Fruit fly (Drosophila melanogaster) whole organism, embryonic: ENCODE results near the gene Nf1.

Experiments
- Bdp1 ChIP-seq: fragments of 200-800 bp; sonication (Bioruptor generic); optimal IDR thresholded peaks from 3 replicates; lab custom pipeline; 2016; ENCODE audit warnings: missing biosample characterization, missing genetic modification characterization
- CG10959 ChIP-seq: fragments of 200-800 bp; sonication (Bioruptor generic); IDR thresholded peaks from 2 replicates; pipeline ENCODE4 v1.3.6; 2022; ENCODE audit warnings: missing biosample characterization, missing genetic modification characterization
- CG11247 ChIP-seq: fragments of 200-800 bp; sonication (Bioruptor generic); IDR thresholded peaks from 2 replicates; pipeline ENCODE4 v1.3.6; 2022; ENCODE audit warnings: missing biosample characterization, missing genetic modification characterization
- CG11723 ChIP-seq: fragments of 200-800 bp; sonication (Bioruptor generic); optimal IDR thresholded peaks from 2 replicates; lab custom pipeline; 2017; ENCODE audit warnings: missing biosample characterization, mild to moderate bottlenecking, missing genetic modification characterization
- CG13775 ChIP-seq: fragments of 200-800 bp; sonication (Bioruptor generic); optimal IDR thresholded peaks from 3 replicates; lab custom pipeline; 2017; ENCODE audit warnings: missing biosample characterization, mild to moderate bottlenecking, missing genetic modification characterization
- CG14860 ChIP-seq: fragments of 200-800 bp; sonication (Bioruptor generic); IDR thresholded peaks from 3 replicates; pipeline ENCODE4 v1.3.6; 2022; ENCODE audit warnings: missing biosample characterization, missing genetic modification characterization; ENCODE audit not compliant: partially characterized antibody
- CG1529 ChIP-seq: fragments of 200-800 bp; sonication (Bioruptor generic); optimal IDR thresholded peaks from 3 replicates; lab custom pipeline; 2018; ENCODE audit warnings: missing biosample characterization, missing genetic modification characterization
- CG15479 ChIP-seq: fragments of 200-800 bp; sonication (Bioruptor generic); optimal IDR thresholded peaks from 3 replicates; lab custom pipeline; 2019; ENCODE audit warnings: missing biosample characterization, mild to moderate bottlenecking, missing genetic modification characterization, moderate library complexity
- CG16813 ChIP-seq: fragments of 200-800 bp; sonication (Bioruptor generic); IDR thresholded peaks from 3 replicates; pipeline ENCODE4 v1.3.6; 2022; ENCODE audit warnings: missing biosample characterization, missing genetic modification characterization; ENCODE audit not compliant: partially characterized antibody
- CG32767 ChIP-seq: fragments of 200-800 bp; sonication (Bioruptor generic); IDR thresholded peaks from 2 replicates; pipeline ENCODE4 v1.3.6; 2022; ENCODE audit warnings: missing biosample characterization, missing genetic modification characterization
- CG3726 ChIP-seq: fragments of 200-800 bp; sonication (Bioruptor generic); IDR thresholded peaks from 3 replicates; pipeline ENCODE4, ENCODE4 v1.3.6; 2022; ENCODE audit warnings: missing biosample characterization, missing genetic modification characterization
- CG4282 ChIP-seq: fragments of 200-800 bp; sonication (Bioruptor generic); optimal IDR thresholded peaks from 2 replicates; lab custom pipeline; 2016; ENCODE audit warnings: missing biosample characterization, missing genetic modification characterization
- CG43689 ChIP-seq: fragments of 200-800 bp; sonication (Bioruptor generic); IDR thresholded peaks from 2 replicates; pipeline ENCODE4 v1.3.6; 2022; ENCODE audit warnings: missing biosample characterization, missing genetic modification characterization
- CG8290 ChIP-seq, 3 experiments: fragments of 200-800 bp; sonication (Bioruptor generic); optimal IDR thresholded peaks; 2 replicates each; lab custom pipeline; 2016 to 2019; ENCODE audit warnings: missing biosample characterization in 3 of 3, missing genetic modification characterization in 3 of 3, mild to moderate bottlenecking in 2 of 3, moderate library complexity in 1 of 3
- CG9609 ChIP-seq: fragments of 200-800 bp; sonication (Bioruptor generic); optimal IDR thresholded peaks from 3 replicates; lab custom pipeline; 2016; ENCODE audit warnings: missing biosample characterization, missing genetic modification characterization
- CTCF ChIP-seq: fragments of 200-800 bp; sonication (Bioruptor generic); optimal IDR thresholded peaks from 2 replicates; lab custom pipeline; 2017; ENCODE audit warnings: missing biosample characterization, mild to moderate bottlenecking, missing genetic modification characterization, moderate library complexity
- Dref ChIP-seq: fragments of 200-800 bp; sonication (Bioruptor generic); IDR thresholded peaks from 2 replicates; pipeline ENCODE4 v1.3.6; 2022; ENCODE audit warnings: missing biosample characterization, missing genetic modification characterization
- Ets65A ChIP-seq: fragments of 200-800 bp; sonication (Bioruptor generic); peaks from one replicate; lab custom pipeline; 2016; ENCODE audit warnings: missing biosample characterization, missing genetic modification characterization
- Gsc ChIP-seq: fragments of 200-800 bp; sonication (Bioruptor generic); IDR thresholded peaks from 2 replicates; pipeline ENCODE4 v1.3.6; 2022; ENCODE audit warnings: missing biosample characterization, missing genetic modification characterization
- HHEX ChIP-seq: fragments of 200-800 bp; sonication (Bioruptor generic); optimal IDR thresholded peaks from 3 replicates; lab custom pipeline; 2017; ENCODE audit warnings: missing biosample characterization, mild to moderate bottlenecking, missing genetic modification characterization, missing genetic modification reagents
- HmgZ ChIP-seq: fragments of 200-800 bp; sonication (Bioruptor generic); optimal IDR thresholded peaks from 2 replicates; lab custom pipeline; 2018; ENCODE audit warnings: missing biosample characterization, mild to moderate bottlenecking, missing genetic modification characterization
- Hr39 ChIP-seq: fragments of >200 bp; optimal IDR thresholded peaks from 2 replicates; lab custom pipeline; 2017
- Jarid2 ChIP-seq: fragments of 200-800 bp; sonication (Bioruptor generic); optimal IDR thresholded peaks from 3 replicates; lab custom pipeline; 2017; ENCODE audit warnings: mild to moderate bottlenecking, missing biosample characterization, missing genetic modification reagents, missing genetic modification characterization
- Mes4 ChIP-seq: fragments of 200-800 bp; sonication (Bioruptor generic); optimal IDR thresholded peaks from 2 replicates; lab custom pipeline; 2016; ENCODE audit warnings: missing biosample characterization, missing genetic modification characterization
- Mrtf ChIP-seq: fragments of 200-800 bp; sonication (Bioruptor generic); IDR thresholded peaks from 3 replicates; pipeline ENCODE4 v1.3.6; 2022; ENCODE audit warnings: missing biosample characterization, missing genetic modification characterization
- NfI ChIP-seq: fragments of 200-800 bp; sonication (Bioruptor generic); optimal IDR thresholded peaks from 3 replicates; lab custom pipeline; 2018; ENCODE audit warnings: missing biosample characterization, mild to moderate bottlenecking, missing genetic modification characterization, moderate library complexity
- Tbp ChIP-seq: fragments of >200 bp; optimal IDR thresholded peaks from 2 replicates; lab custom pipeline; 2018; ENCODE audit warnings: missing biosample characterization, missing genetic modification characterization
- chm ChIP-seq: fragments of 200-800 bp; sonication (Bioruptor generic); IDR thresholded peaks from 2 replicates; pipeline ENCODE4 v1.3.6; 2022; ENCODE audit warnings: missing biosample characterization, missing genetic modification characterization
- crp ChIP-seq, 2 experiments: fragments of 200-800 bp; sonication (Bioruptor generic); optimal IDR thresholded peaks; 2 replicates in 1 of 2; 3 replicates in 1 of 2; lab custom pipeline; 2017; ENCODE audit warnings: missing biosample characterization in 2 of 2, missing genetic modification characterization in 2 of 2, mild to moderate bottlenecking in 1 of 2, moderate library complexity in 1 of 2
- dati ChIP-seq: fragments of 200-800 bp; sonication (Bioruptor generic); IDR thresholded peaks from 2 replicates; pipeline ENCODE4 v1.3.6; 2022; ENCODE audit warnings: missing biosample characterization, missing genetic modification characterization
- dimm ChIP-seq: fragments of 200-800 bp; sonication (Bioruptor generic); IDR thresholded peaks from 2 replicates; pipeline ENCODE4 v1.3.6; 2022; ENCODE audit warnings: missing biosample characterization, missing genetic modification characterization
- dmrt11E ChIP-seq: fragments of 200-800 bp; sonication (Bioruptor generic); optimal IDR thresholded peaks from 3 replicates; lab custom pipeline; 2018; ENCODE audit warnings: missing biosample characterization, mild to moderate bottlenecking, missing genetic modification characterization, moderate library complexity
- en ChIP-seq: fragments of 200-800 bp; sonication (Bioruptor generic); optimal IDR thresholded peaks from 2 replicates; lab custom pipeline; 2016; ENCODE audit warnings: missing biosample characterization, missing genetic modification characterization
- gro ChIP-seq: fragments of 200-800 bp; sonication (Bioruptor generic); optimal IDR thresholded peaks from 2 replicates; lab custom pipeline; 2016; ENCODE audit warnings: missing biosample characterization, missing genetic modification characterization
- gsb ChIP-seq: fragments of 200-800 bp; sonication (Bioruptor generic); IDR thresholded peaks from 2 replicates; pipeline ENCODE4 v1.3.6; 2022; ENCODE audit warnings: missing biosample characterization, missing genetic modification characterization
- insv ChIP-seq, 2 experiments: fragments of 200-800 bp; sonication (Bioruptor generic); optimal IDR thresholded peaks; 3 replicates each; lab custom pipeline; 2016 to 2018; ENCODE audit warnings: missing biosample characterization in 2 of 2, missing genetic modification characterization in 2 of 2
- jigr1 ChIP-seq: fragments of 200-800 bp; sonication (Bioruptor generic); IDR thresholded peaks from 3 replicates; pipeline ENCODE4 v1.3.6; 2022; ENCODE audit warnings: missing biosample characterization, missing genetic modification characterization
- jing ChIP-seq: fragments of 200-800 bp; sonication (Bioruptor generic); optimal IDR thresholded peaks from 2 replicates; lab custom pipeline; 2018; ENCODE audit warnings: missing biosample characterization, mild to moderate bottlenecking, missing genetic modification characterization
- lov ChIP-seq, 2 experiments: fragments of 200-800 bp in 1 of 2; fragments of >200 bp in 1 of 2; sonication (Bioruptor generic) in 1 of 2; IDR thresholded peaks in 1 of 2; optimal IDR thresholded peaks in 1 of 2; 2 replicates in 1 of 2; 3 replicates in 1 of 2; pipeline versions ENCODE4 v1.3.6 to Lab custom; 2017 to 2022; ENCODE audit warnings: missing biosample characterization in 1 of 2, missing genetic modification characterization in 1 of 2
- onecut ChIP-seq: fragments of 200-800 bp; sonication (Bioruptor generic); IDR thresholded peaks from 2 replicates; pipeline ENCODE4 v1.3.6; 2022; ENCODE audit warnings: missing biosample characterization, missing genetic modification characterization
- pb ChIP-seq: fragments of 200-800 bp; sonication (Bioruptor generic); optimal IDR thresholded peaks from 3 replicates; lab custom pipeline; 2016; ENCODE audit warnings: missing biosample characterization, missing genetic modification characterization
- pho ChIP-seq: fragments of 200-800 bp; sonication (Bioruptor generic); optimal IDR thresholded peaks from 2 replicates; lab custom pipeline; 2016; ENCODE audit warnings: missing biosample characterization, missing genetic modification characterization
- schlank ChIP-seq: fragments of 200-800 bp; sonication (Bioruptor generic); optimal IDR thresholded peaks from 2 replicates; lab custom pipeline; 2018; ENCODE audit warnings: missing biosample characterization, mild to moderate bottlenecking, missing genetic modification characterization
- sens-2 ChIP-seq: fragments of 200-800 bp; sonication (Bioruptor generic); IDR thresholded peaks from 2 replicates; pipeline ENCODE4 v1.3.6; 2022; ENCODE audit warnings: missing biosample characterization, missing genetic modification characterization
- sima ChIP-seq: fragments of 200-800 bp; sonication (Bioruptor generic); optimal IDR thresholded peaks from 2 replicates; lab custom pipeline; 2016; ENCODE audit warnings: missing biosample characterization, missing genetic modification characterization
- sqz ChIP-seq: fragments of 200-800 bp; sonication (Bioruptor generic); optimal IDR thresholded peaks from 3 replicates; lab custom pipeline; 2018; ENCODE audit warnings: missing biosample characterization, mild to moderate bottlenecking, missing genetic modification characterization
- tin ChIP-seq: fragments of 200-800 bp; sonication (Bioruptor generic); optimal IDR thresholded peaks from 3 replicates; lab custom pipeline; 2016; ENCODE audit warnings: missing biosample characterization, missing genetic modification characterization
- wor ChIP-seq: fragments of 200-800 bp; sonication (Bioruptor generic); IDR thresholded peaks from 2 replicates; pipeline ENCODE4 v1.3.6; 2022; ENCODE audit warnings: missing biosample characterization, missing genetic modification characterization
- zfh2 ChIP-seq: fragments of 200-800 bp; sonication (Bioruptor generic); optimal IDR thresholded peaks from 2 replicates; lab custom pipeline; 2016; ENCODE audit warnings: missing biosample characterization, missing genetic modification characterization

Gene Nf1

DNA sequence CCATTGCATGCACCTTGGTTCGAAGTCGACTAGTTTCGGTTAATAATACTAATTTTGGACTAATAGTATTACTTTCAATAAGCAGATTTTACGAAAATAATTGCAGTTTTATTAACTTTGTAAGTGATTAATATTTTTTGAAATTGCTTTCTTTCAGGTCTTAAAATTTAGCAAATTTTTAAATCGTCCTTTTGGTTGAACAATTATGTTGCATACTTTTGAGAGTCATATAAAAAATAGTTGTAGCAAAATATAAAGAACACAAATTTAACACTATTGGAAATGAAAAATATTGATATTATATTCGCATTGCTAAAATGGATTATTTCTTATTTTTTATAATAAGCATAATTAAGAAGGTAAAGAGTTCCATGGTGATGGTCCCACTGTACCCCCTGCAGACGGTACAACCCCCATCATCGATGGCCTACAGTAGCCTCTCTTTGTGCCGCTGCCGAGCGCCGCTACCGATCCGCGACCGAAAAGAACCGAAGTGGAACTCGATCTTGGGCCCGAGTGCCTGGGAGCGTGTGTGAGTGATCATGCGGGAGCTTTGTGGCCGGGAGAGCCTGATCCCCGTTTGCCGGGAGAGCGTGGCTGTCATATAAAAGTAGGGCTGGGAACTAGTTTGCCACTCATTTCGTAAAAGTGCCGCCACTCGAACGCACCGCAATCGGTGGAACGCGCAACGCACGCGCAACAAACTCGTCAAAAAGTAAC, 38.5 kb downstream of the Nf1 start (continued):
- TF ChIP-seq Mrtf (GFP tag; lab: Robert Waterston, UW): 0 out of 3 replicates have a peak, but pooled peaks have one; percentile 64
- TF ChIP-seq CG43689 (GFP tag; lab: Robert Waterston, UW): 0 out of 2 replicates have a peak, but pooled peaks have one; percentile 16
- TF ChIP-seq CG8290 (GFP tag; optimal IDR thresholded peaks at IDR 0.05; lab: Kevin White, UChicago): peak; percentile 95
- peak; percentile 59 to 97 for TF ChIP-seq CG8290 (tag; optimal IDR thresholded peaks at IDR 0.05; lab: Kevin White, UChicago)
- TF ChIP-seq CG3726: peak; percentile 71; the same call in 2 of the 3 replicates
- TF ChIP-seq Hr39 (lab: Kevin White, UChicago): no peak
- peak; percentile 74 for TF ChIP-seq Jarid2 (GFP tag; lab: Kevin White, UChicago)
- peak; percentile 99 for TF ChIP-seq dmrt11E
- TF ChIP-seq Dref (GFP tag; lab: Robert Waterston, UW): no peak
- no peak for TF ChIP-seq lov (optimal IDR thresholded peaks at IDR 0.05; lab: Kevin White, UChicago)
- TF ChIP-seq lov (GFP tag; IDR thresholded peaks at IDR 0.05; lab: Robert Waterston, UW): 0 out of 3 replicates have a peak, but pooled peaks have one; percentile 38
- peak; percentile 29 for TF ChIP-seq gro (GFP tag; lab: Kevin White, UChicago)
- peak; percentile 49; the same call in 2 of the 3 replicates for TF ChIP-seq CG14860 (GFP tag; lab: Robert Waterston, UW)
- TF ChIP-seq CG11723 (GFP tag; lab: Kevin White, UChicago): peak; percentile 95
- peak; percentile 79 for TF ChIP-seq CG9609 (GFP tag; lab: Kevin White, UChicago)
- TF ChIP-seq CG10959 (GFP tag; lab: Robert Waterston, UW): peak; percentile 71
- TF ChIP-seq sima (GFP tag; lab: Kevin White, UChicago): peak; percentile 59
- peak; percentile 73 for TF ChIP-seq Gsc (GFP tag; lab: Robert Waterston, UW)
- TF ChIP-seq en: peak; percentile 67
- TF ChIP-seq sens-2 (GFP tag; lab: Robert Waterston, UW): no peak; the same call in 1 of the 2 replicates
- TF ChIP-seq CG16813 (GFP tag; lab: Robert Waterston, UW): no peak
- peak; percentile 88 for TF ChIP-seq Mes4 (GFP tag; lab: Kevin White, UChicago)
- no peak for TF ChIP-seq dati (GFP tag; lab: Robert Waterston, UW)
- no peak for TF ChIP-seq chm
- peak; percentile 94 for TF ChIP-seq tin (GFP tag; lab: Kevin White, UChicago)
- TF ChIP-seq dimm: peak; percentile 57
- peak; percentile 10 for TF ChIP-seq CG15479 (GFP tag; lab: Kevin White, UChicago)
- no peak for TF ChIP-seq Tbp
- peak; percentile 86 for TF ChIP-seq pho
- peak; percentile 94 for TF ChIP-seq sqz (GFP tag; lab: Kevin White, UChicago)
- peak; percentile 61; the same call in 2 of the 3 replicates for TF ChIP-seq jigr1
- peak; percentile 88 for TF ChIP-seq HHEX
- peak; percentile 61; the same call in 1 of the 2 replicates for TF ChIP-seq gsb (GFP tag; lab: Robert Waterston, UW)
- peak in 1 of 2 experiments; percentile 62 for TF ChIP-seq insv (GFP tag; optimal IDR thresholded peaks at IDR 0.05; lab: Kevin White, UChicago)
- peak; percentile 91 for TF ChIP-seq NfI
- TF ChIP-seq CG4282 (GFP tag; lab: Kevin White, UChicago): peak; percentile 30
- peak; percentile 93 for TF ChIP-seq CG1529 (GFP tag; lab: Kevin White, UChicago)
- peak; percentile 84 for TF ChIP-seq CG32767 (GFP tag; lab: Robert Waterston, UW)
- TF ChIP-seq zfh2 (GFP tag; lab: Kevin White, UChicago): peak; percentile 51
- peak; percentile 76 for TF ChIP-seq Bdp1
- TF ChIP-seq onecut (GFP tag; lab: Robert Waterston, UW): peak; percentile 74
- peak; percentile 66 for TF ChIP-seq Ets65A
- peak; percentile 1 to 66 for TF ChIP-seq crp (GFP tag; optimal IDR thresholded peaks at IDR 0.05; lab: Kevin White, UChicago)
- TF ChIP-seq pb (GFP tag; lab: Kevin White, UChicago): peak; percentile 25
- TF ChIP-seq jing (GFP tag; lab: Kevin White, UChicago): peak; percentile 57
- peak; percentile 85 for TF ChIP-seq wor (GFP tag; lab: Robert Waterston, UW)
- peak; percentile 97 for TF ChIP-seq CG13775 (GFP tag; lab: Kevin White, UChicago)
- peak; percentile 71 for TF ChIP-seq HmgZ
- TF ChIP-seq CG11247 (GFP tag; lab: Robert Waterston, UW): no peak; the same call in 1 of the 2 replicates
- TF ChIP-seq schlank (tag; lab: Kevin White, UChicago): peak; percentile 31
- peak; percentile 49 for TF ChIP-seq CTCF (GFP tag; lab: Kevin White, UChicago)
